ENCODE assay signal across 2 worm cellular contexts in genomic region chrII:12722049-12722448, ce11.
TF ChIP-seq lines count a peak whose summit lies in the region.

No protein-coding gene starts in this region.

TF ChIP-seq in whole organism, L3 larva, 47 proteins besides CTCF, POLR2A, EP300 and RAD21:
- TF ChIP-seq nhr-11 (tag; optimal IDR thresholded peaks at IDR 0.05; lab: Kevin White, UChicago), result no peak
- TF ChIP-seq nfya-1 (tag; optimal IDR thresholded peaks at IDR 0.05; lab: Kevin White, UChicago; ENCODE audit: insufficient read depth), result peak; percentile 92
- TF ChIP-seq ceh-28 (tag; optimal IDR thresholded peaks at IDR 0.05; lab: Kevin White, UChicago), result no peak

TF ChIP-seq in whole organism, late embryonic, 69 proteins besides CTCF, POLR2A, EP300 and RAD21:
- TF ChIP-seq nfya-1 (tag; optimal IDR thresholded peaks at IDR 0.05; lab: Kevin White, UChicago) (peak; percentile 96), ceh-18 (tag; optimal IDR thresholded peaks at IDR 0.05; lab: Kevin White, UChicago) (no peak), ceh-22 (tag; optimal IDR thresholded peaks at IDR 0.05; lab: Kevin White, UChicago) (no peak), ceh-19 (GFP tag; optimal IDR thresholded peaks at IDR 0.05; lab: Kevin White, UChicago) (no peak), eyg-1 (tag; optimal IDR thresholded peaks at IDR 0.05; lab: Kevin White, UChicago) (no peak), npax-4 (tag; optimal IDR thresholded peaks at IDR 0.05; lab: Kevin White, UChicago) (no peak), ceh-30 (tag; optimal IDR thresholded peaks at IDR 0.05; lab: Kevin White, UChicago) (no peak)

Comparison
In these comparisons a context has a peak if more than half of its experiments do, and no peak if none do; other contexts are left out.
1. Of the 9 proteins assayed by ChIP-seq in both whole organism, late embryonic and whole organism, L3 larva: peak only in whole organism, late embryonic: none; only in whole organism, L3 larva: none; in both: nfya-1; in neither: 8.